Fruit fly (Drosophila melanogaster): ENCODE results near the gene eff.

eff gene

dm6 chr3R:14723671-14724500, 17.2 kb downstream of the eff start, which contains the start of gene kibra (continued):
- TF ChIP-seq CG7786 (GFP tag; optimal IDR thresholded peaks at IDR 0.05) (peak; percentile 84), CG11695 (GFP tag; IDR thresholded peaks at IDR 0.05) (no peak), MTF-1 (GFP tag; optimal IDR thresholded peaks at IDR 0.05; ENCODE audit: borderline replicate concordance) (peak; percentile 28), chn (GFP tag; optimal IDR thresholded peaks at IDR 0.05) (peak; percentile 59), psq (GFP tag; optimal IDR thresholded peaks at IDR 0.05) (peak; percentile 53), CG33213 (GFP tag; optimal IDR thresholded peaks at IDR 0.05) (peak; percentile 94), crc (GFP tag; optimal IDR thresholded peaks at IDR 0.05) (peak; percentile 34), CG6765 (GFP tag; optimal IDR thresholded peaks at IDR 0.05) (peak; percentile 49), Dad (GFP tag; optimal IDR thresholded peaks at IDR 0.05) (peak; percentile 81), Vsx1 (GFP tag; optimal IDR thresholded peaks at IDR 0.05) (peak; percentile 23), CG10543 (GFP tag; optimal IDR thresholded peaks at IDR 0.05) (peak; percentile 84), fd102C (GFP tag; optimal IDR thresholded peaks at IDR 0.05) (no peak), Hand (GFP tag; optimal IDR thresholded peaks at IDR 0.05) (no peak), CG18764 (GFP tag; optimal IDR thresholded peaks at IDR 0.05) (peak; percentile 72), CG7372 (GFP tag; IDR thresholded peaks at IDR 0.05) (no peak), Xrp1 (GFP tag; IDR thresholded peaks at IDR 0.05) (no peak), Antp (GFP tag; optimal IDR thresholded peaks at IDR 0.05) (peak; percentile 73), Bdp1 (GFP tag; optimal IDR thresholded peaks at IDR 0.05) (peak; percentile 57), CG3407 (GFP tag; optimal IDR thresholded peaks at IDR 0.05) (no peak), tap (tag; optimal IDR thresholded peaks at IDR 0.05) (peak; percentile 63), CG8281 (tag; optimal IDR thresholded peaks at IDR 0.05) (no peak), CG18476 (GFP tag; optimal IDR thresholded peaks at IDR 0.05) (peak; percentile 52), Doc2 (GFP tag; IDR thresholded peaks at IDR 0.05) (no peak), CG1647 (GFP tag; optimal IDR thresholded peaks at IDR 0.05) (peak; percentile 74), slbo (GFP tag; IDR thresholded peaks at IDR 0.05) (no peak), shn (GFP tag; optimal IDR thresholded peaks at IDR 0.05) (peak; percentile 69), C15 (GFP tag; IDR thresholded peaks at IDR 0.05) (no peak), Xbp1 (GFP tag; optimal IDR thresholded peaks at IDR 0.05) (peak; percentile 73), CG10321 (GFP tag; IDR thresholded peaks at IDR 0.05) (no peak), ash1 (GFP tag; optimal IDR thresholded peaks at IDR 0.05) (peak; percentile 19), Gug (GFP tag; IDR thresholded peaks at IDR 0.05) (peak; percentile 71; the same call in 2 of the 4 replicates), ken (GFP tag; IDR thresholded peaks at IDR 0.05) (no peak), CG12299 (tag; optimal IDR thresholded peaks at IDR 0.05) (peak; percentile 12), lilli (GFP tag; optimal IDR thresholded peaks at IDR 0.05) (peak; percentile 81), wdn (GFP tag; IDR thresholded peaks at IDR 0.05) (no peak), CHES-1-like (GFP tag; optimal IDR thresholded peaks at IDR 0.05) (peak; percentile 79), dm (GFP tag; optimal IDR thresholded peaks at IDR 0.05) (peak; percentile 26), Sry-β (GFP tag; optimal IDR thresholded peaks at IDR 0.05) (peak; percentile 38), CG3838 (GFP tag; optimal IDR thresholded peaks at IDR 0.05) (no peak), bsh (GFP tag; optimal IDR thresholded peaks at IDR 0.05) (peak in 1 of 2 experiments; percentile 52), pzg (GFP tag; optimal IDR thresholded peaks at IDR 0.05) (peak; percentile 98), Drgx (GFP tag; IDR thresholded peaks at IDR 0.05) (no peak), da (GFP tag; optimal IDR thresholded peaks at IDR 0.05) (peak; percentile 17), CG12104 (GFP tag; optimal IDR thresholded peaks at IDR 0.05) (peak; percentile 42), CG12942 (GFP tag; optimal IDR thresholded peaks at IDR 0.05) (peak; percentile 32), bcd (GFP tag; optimal IDR thresholded peaks at IDR 0.05) (peak; percentile 71), dmrt99B (tag; optimal IDR thresholded peaks at IDR 0.05) (peak; percentile 51), CG10274 (GFP tag; optimal IDR thresholded peaks at IDR 0.05) (no peak), amos (GFP tag; IDR thresholded peaks at IDR 0.05; ENCODE audit: partially characterized antibody) (no peak), peb (GFP tag; IDR thresholded peaks at IDR 0.05) (no peak)

All from whole organism, embryonic.